Worm (Caenorhabditis elegans): ENCODE results near the gene F25D1.3.

Gene F25D1.3

DNA sequence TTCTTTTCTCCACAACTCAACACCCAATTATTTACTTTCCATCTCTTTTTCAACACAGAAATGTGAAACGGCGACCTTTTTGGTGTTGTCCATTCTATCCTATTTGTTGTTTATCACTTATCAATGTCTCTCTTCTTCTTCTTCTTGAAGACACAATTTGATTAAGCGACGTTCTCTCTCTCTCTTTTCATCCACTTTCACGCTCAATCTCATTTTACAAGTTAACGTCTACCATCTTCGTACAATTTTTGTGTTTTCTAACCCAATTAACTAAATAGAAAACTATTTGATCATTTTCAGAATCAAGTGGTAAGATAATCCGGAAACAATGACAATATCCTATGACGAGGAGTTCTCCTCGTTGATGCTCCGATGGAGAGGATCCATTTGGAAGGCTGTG is 29.2 kb downstream of the F25D1.3 start, which contains the start of gene best-14:
best-14 (plus strand) TSS at position 301 of the 400 bp plus-strand sequence.
- no peak for TF ChIP-seq tra-4 (tag; optimal IDR thresholded peaks at IDR 0.05)
- TF ChIP-seq flt-1 (GFP tag; IDR thresholded peaks at IDR 0.05), result no peak
- no peak for TF ChIP-seq F13C5.2 (tag; optimal IDR thresholded peaks at IDR 0.05)
- no peak for TF ChIP-seq aly-1 (tag; optimal IDR thresholded peaks at IDR 0.05)
- no peak for TF ChIP-seq ceh-13 (GFP tag; optimal IDR thresholded peaks at IDR 0.05)
- no peak for TF ChIP-seq hnd-1 (tag; optimal IDR thresholded peaks at IDR 0.05)
- no peak for TF ChIP-seq B0310.2 (tag; optimal IDR thresholded peaks at IDR 0.05)
- TF ChIP-seq tbx-11 (GFP tag; IDR thresholded peaks at IDR 0.05), result no peak
- no peak for TF ChIP-seq sea-1 (GFP tag; conservative IDR thresholded peaks at IDR 0.05)
- no peak for TF ChIP-seq tbx-37 (GFP tag; conservative IDR thresholded peaks at IDR 0.05)
- no peak for TF ChIP-seq ets-7 (tag; optimal IDR thresholded peaks at IDR 0.05)

DNA sequence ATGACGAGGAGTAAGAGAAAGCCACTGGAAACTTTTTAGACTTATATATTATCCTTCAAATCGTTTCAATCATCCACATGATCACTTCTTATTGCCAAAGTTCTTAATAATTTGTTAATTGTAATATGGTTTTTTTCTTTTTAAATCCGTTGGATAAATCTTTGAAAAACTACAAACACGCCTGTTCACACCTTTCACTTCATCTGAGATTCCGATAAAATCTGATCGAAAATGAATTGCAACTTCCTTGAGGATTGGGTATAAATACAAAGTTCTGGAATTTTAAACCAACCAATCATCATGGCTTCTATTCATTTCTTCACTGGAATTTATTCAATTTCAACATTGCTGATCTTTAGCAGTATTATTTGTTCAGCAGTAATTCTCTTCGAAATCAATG is 32.1 kb downstream of the F25D1.3 start, which contains the start of gene col-152:
col-152 (plus strand) TSS at position 301 of the 400 bp plus-strand sequence.
- no peak for TF ChIP-seq hmbx-1 (tag; optimal IDR thresholded peaks at IDR 0.05)
- no peak for TF ChIP-seq flt-1 (GFP tag; IDR thresholded peaks at IDR 0.05)
- no peak for TF ChIP-seq hnd-1 (tag; optimal IDR thresholded peaks at IDR 0.05)
- no peak for TF ChIP-seq B0310.2 (tag; optimal IDR thresholded peaks at IDR 0.05)
- no peak for TF ChIP-seq pes-1 (GFP tag; IDR thresholded peaks at IDR 0.05)
- no peak for TF ChIP-seq aly-1 (tag; optimal IDR thresholded peaks at IDR 0.05)
- TF ChIP-seq tbx-37 (GFP tag; conservative IDR thresholded peaks at IDR 0.05), result no peak
- TF ChIP-seq ama-1 (optimal IDR thresholded peaks at IDR 0.05), result no peak
- no peak for TF ChIP-seq tbx-11 (GFP tag; IDR thresholded peaks at IDR 0.05)
- no peak for TF ChIP-seq tra-4 (tag; optimal IDR thresholded peaks at IDR 0.05)
- no peak for TF ChIP-seq ceh-13 (GFP tag; optimal IDR thresholded peaks at IDR 0.05)

DNA sequence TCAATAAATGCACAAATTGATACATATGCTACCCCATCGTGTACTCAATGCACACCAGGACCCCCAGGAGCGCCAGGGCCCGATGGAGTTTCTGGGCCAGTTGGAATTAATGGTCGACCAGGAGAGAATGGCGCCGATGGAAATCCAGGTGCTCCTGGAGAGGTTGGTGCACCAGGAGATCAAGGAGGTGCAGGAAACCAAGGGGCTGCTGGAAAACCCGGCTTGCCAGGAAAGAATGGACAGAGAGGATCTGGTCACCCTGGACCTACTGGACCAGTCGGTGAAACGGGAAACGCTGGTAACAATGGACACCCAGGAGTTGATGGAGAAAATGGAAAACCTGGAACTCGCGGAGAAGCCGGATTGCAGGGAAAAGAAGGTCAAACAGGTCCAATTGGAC is 33.1 kb downstream of the F25D1.3 start:
- no peak for TF ChIP-seq scrt-1 (GFP tag; IDR thresholded peaks at IDR 0.05)

DNA sequence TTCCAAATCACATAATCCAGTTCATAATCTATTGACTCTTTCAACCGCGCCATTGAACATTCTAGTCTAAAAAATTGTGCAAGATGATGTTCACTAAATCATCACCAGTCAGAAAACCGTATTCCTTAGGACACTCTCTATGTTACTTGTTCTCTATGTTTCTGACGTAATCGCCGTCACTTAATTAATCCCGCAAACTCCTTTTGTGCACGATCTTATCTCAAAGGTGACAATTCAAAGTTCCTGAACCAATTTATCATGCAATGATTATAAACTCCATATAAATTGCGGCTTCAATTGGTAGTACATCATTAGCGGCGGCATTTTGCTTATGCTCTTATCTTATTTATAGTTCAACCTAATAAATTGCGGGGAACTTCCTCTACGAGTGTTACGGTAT is 34.3 kb downstream of the F25D1.3 start:
- no peak for TF ChIP-seq sea-1 (GFP tag; conservative IDR thresholded peaks at IDR 0.05)
- no peak for TF ChIP-seq ets-7 (tag; optimal IDR thresholded peaks at IDR 0.05)
- TF ChIP-seq B0310.2 (tag; optimal IDR thresholded peaks at IDR 0.05), result no peak
- TF ChIP-seq F13C5.2 (tag; optimal IDR thresholded peaks at IDR 0.05), result no peak
- TF ChIP-seq ceh-13 (GFP tag; optimal IDR thresholded peaks at IDR 0.05), result no peak
- TF ChIP-seq ceh-36 (tag; optimal IDR thresholded peaks at IDR 0.05), result no peak
- no peak for TF ChIP-seq tbx-11 (GFP tag; IDR thresholded peaks at IDR 0.05)
- TF ChIP-seq tra-4 (tag; optimal IDR thresholded peaks at IDR 0.05), result no peak
- no peak for TF ChIP-seq pes-1 (GFP tag; IDR thresholded peaks at IDR 0.05)

DNA sequence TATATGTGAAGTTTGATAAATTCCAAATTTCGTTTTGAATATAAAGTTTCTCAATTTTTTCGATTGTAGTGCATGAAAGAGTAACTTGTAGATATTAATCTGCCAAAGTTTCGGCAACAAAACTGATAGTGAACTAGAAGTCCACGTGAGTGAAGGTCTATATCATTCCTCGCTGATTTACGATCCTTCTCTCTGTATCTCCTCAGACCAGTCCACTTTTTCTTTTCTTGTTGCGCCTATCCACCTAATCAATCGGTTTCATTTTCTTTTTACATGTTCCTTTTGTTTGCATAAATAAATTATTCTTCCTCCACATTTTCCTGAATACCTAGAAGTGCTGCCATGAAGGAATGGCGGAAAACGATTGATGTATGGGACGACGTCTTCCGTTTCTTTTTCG is 35.6 kb downstream of the F25D1.3 start:
- TF ChIP-seq sea-1 (GFP tag; conservative IDR thresholded peaks at IDR 0.05), result no peak
- TF ChIP-seq hmg-4 (GFP tag; optimal IDR thresholded peaks at IDR 0.05), result no peak
- TF ChIP-seq ama-1 (optimal IDR thresholded peaks at IDR 0.05), result no peak
- TF ChIP-seq hnd-1 (tag; optimal IDR thresholded peaks at IDR 0.05), result no peak
- no peak for TF ChIP-seq ets-7 (tag; optimal IDR thresholded peaks at IDR 0.05)
- no peak for TF ChIP-seq tbx-11 (GFP tag; IDR thresholded peaks at IDR 0.05)
- TF ChIP-seq tbx-37 (GFP tag; conservative IDR thresholded peaks at IDR 0.05), result no peak
- no peak for TF ChIP-seq flt-1 (GFP tag; IDR thresholded peaks at IDR 0.05)
- TF ChIP-seq tra-4 (tag; optimal IDR thresholded peaks at IDR 0.05), result no peak
- no peak for TF ChIP-seq hmbx-1 (tag; optimal IDR thresholded peaks at IDR 0.05)
- TF ChIP-seq ceh-36 (tag; optimal IDR thresholded peaks at IDR 0.05), result no peak
- no peak for TF ChIP-seq scrt-1 (GFP tag; IDR thresholded peaks at IDR 0.05)
- no peak for TF ChIP-seq B0310.2 (tag; optimal IDR thresholded peaks at IDR 0.05)
- TF ChIP-seq F13C5.2 (tag; optimal IDR thresholded peaks at IDR 0.05), result no peak
- no peak for TF ChIP-seq ceh-13 (GFP tag; optimal IDR thresholded peaks at IDR 0.05)
- TF ChIP-seq pes-1 (GFP tag; IDR thresholded peaks at IDR 0.05), result no peak
- no peak for TF ChIP-seq aly-1 (tag; optimal IDR thresholded peaks at IDR 0.05)

ce11 chrV:10564830-10565365 is 36.4 kb downstream of the F25D1.3 start, which contains the start of gene cat-4:
TSS of gene cat-4 (plus strand) at chrV:10564880.
- no peak for TF ChIP-seq pes-1 (GFP tag; IDR thresholded peaks at IDR 0.05)
- no peak for TF ChIP-seq hmg-4 (GFP tag; optimal IDR thresholded peaks at IDR 0.05)
- TF ChIP-seq flt-1 (GFP tag; IDR thresholded peaks at IDR 0.05), result no peak
- TF ChIP-seq tbx-37 (GFP tag; conservative IDR thresholded peaks at IDR 0.05), result no peak
- TF ChIP-seq hmbx-1 (tag; optimal IDR thresholded peaks at IDR 0.05), result no peak
- TF ChIP-seq hnd-1 (tag; optimal IDR thresholded peaks at IDR 0.05), result no peak
- TF ChIP-seq B0310.2 (tag; optimal IDR thresholded peaks at IDR 0.05), result no peak
- TF ChIP-seq ceh-13 (GFP tag; optimal IDR thresholded peaks at IDR 0.05), result no peak
- no peak for TF ChIP-seq aly-1 (tag; optimal IDR thresholded peaks at IDR 0.05)
- no peak for TF ChIP-seq ceh-36 (tag; optimal IDR thresholded peaks at IDR 0.05)
- no peak for TF ChIP-seq F13C5.2 (tag; optimal IDR thresholded peaks at IDR 0.05)
- no peak for TF ChIP-seq scrt-1 (GFP tag; IDR thresholded peaks at IDR 0.05)
- no peak for TF ChIP-seq sea-1 (GFP tag; conservative IDR thresholded peaks at IDR 0.05)

DNA sequence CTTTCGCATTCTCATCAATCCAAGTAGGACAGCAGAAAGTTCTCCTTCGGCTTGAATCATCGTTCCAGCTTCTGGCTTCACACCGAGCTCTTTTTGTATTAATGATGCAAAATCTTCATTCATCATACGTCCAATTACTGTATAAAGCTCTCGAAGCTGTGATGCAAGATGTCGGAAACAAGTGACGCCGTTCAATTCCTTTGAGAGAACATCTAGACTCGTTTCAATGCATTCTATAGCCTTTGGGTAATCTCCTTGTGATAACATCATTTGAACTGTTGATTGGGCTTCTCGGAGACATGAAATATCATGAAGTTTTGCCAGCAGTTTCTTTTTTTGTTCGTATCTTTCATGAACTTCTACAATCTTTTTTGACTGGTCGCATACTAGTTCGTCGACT is 40.0 kb downstream of the F25D1.3 start:
- no peak for TF ChIP-seq hmg-4 (GFP tag; optimal IDR thresholded peaks at IDR 0.05)
- no peak for TF ChIP-seq tbx-37 (GFP tag; conservative IDR thresholded peaks at IDR 0.05)
- no peak for TF ChIP-seq pes-1 (GFP tag; IDR thresholded peaks at IDR 0.05)
- TF ChIP-seq tra-4 (tag; optimal IDR thresholded peaks at IDR 0.05), result no peak
- TF ChIP-seq flt-1 (GFP tag; IDR thresholded peaks at IDR 0.05), result no peak
- TF ChIP-seq aly-1 (tag; optimal IDR thresholded peaks at IDR 0.05), result no peak

DNA sequence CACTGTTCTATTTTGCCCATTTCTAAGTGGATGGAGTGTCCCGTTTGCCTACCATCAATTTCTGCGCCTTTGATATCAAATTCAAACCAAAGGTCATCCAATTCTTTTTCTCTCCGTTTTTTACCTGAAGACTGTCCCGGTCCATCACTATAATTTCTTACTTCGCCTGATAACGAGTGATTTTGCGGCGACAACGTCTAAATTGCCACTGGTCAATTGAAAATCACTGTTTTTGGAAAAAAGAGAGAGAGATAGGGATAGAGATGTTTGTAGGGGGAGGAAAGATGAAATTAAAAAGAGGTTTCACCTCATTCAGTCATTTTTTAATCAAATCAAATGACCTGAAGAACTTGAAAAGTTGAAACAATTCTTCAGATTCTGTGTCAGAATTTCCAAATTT is 43.0 kb downstream of the F25D1.3 start:
- TF ChIP-seq ceh-36 (tag; optimal IDR thresholded peaks at IDR 0.05) (no peak), tbx-37 (GFP tag; conservative IDR thresholded peaks at IDR 0.05) (no peak), tbx-11 (GFP tag; IDR thresholded peaks at IDR 0.05) (no peak), B0310.2 (tag; optimal IDR thresholded peaks at IDR 0.05) (no peak), aly-1 (tag; optimal IDR thresholded peaks at IDR 0.05) (no peak), hnd-1 (tag; optimal IDR thresholded peaks at IDR 0.05) (no peak), tra-4 (tag; optimal IDR thresholded peaks at IDR 0.05) (no peak)
